Fruit fly (Drosophila melanogaster): ENCODE measurements around the gene Mer.

dm6 chrX:19667444-19668104 lies 25.7 kb downstream of the Mer start:
- no peak for TF ChIP-seq CTCF (optimal IDR thresholded peaks at IDR 0.05)
- TF ChIP-seq CG8478 (optimal IDR thresholded peaks at IDR 0.05) = no peak

Measured in S2 (cell line).